Worm (Caenorhabditis elegans): ENCODE measurements around the gene F48G7.7.

DNA sequence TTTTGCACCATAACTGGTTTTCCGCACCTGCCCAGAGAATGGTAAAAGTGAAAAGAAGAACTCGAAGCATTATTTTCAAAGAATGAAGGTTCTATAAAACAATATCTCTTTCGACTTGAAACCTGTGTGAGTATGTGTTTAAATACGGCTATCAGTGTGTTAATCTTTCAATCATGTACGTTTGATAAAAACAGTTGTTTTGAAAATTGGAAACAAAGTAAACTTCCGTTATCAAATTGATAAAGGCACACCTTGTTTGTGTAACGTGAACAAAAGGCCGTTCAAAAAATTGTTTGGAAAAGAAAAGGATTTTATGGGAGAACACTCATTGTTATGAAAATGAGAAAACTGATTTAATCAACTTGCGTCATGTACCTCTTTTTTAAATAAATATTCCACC, at the start of gene F48G7.7:
- no peak for TF ChIP-seq him-1 (tag; optimal IDR thresholded peaks at IDR 0.05)
- TF ChIP-seq W03F9.2 (tag; optimal IDR thresholded peaks at IDR 0.05) = no peak

All from whole organism, L4/young adult.